Fruit fly (Drosophila melanogaster): ENCODE measurements around the gene CG9641.

Gene CG9641

dm6 chr2L:2969438-2969837 lies 7.2 kb downstream of the CG9641 start, which contains the start of gene Ts:
Gene Ts (minus strand): TSS chr2L:2969638.
- TF ChIP-seq h (GFP tag; optimal IDR thresholded peaks at IDR 0.05) (no peak), OdsH (GFP tag; optimal IDR thresholded peaks at IDR 0.05) (no peak), dsf (GFP tag; optimal IDR thresholded peaks at IDR 0.05; ENCODE audit: borderline replicate concordance) (no peak)

DNA sequence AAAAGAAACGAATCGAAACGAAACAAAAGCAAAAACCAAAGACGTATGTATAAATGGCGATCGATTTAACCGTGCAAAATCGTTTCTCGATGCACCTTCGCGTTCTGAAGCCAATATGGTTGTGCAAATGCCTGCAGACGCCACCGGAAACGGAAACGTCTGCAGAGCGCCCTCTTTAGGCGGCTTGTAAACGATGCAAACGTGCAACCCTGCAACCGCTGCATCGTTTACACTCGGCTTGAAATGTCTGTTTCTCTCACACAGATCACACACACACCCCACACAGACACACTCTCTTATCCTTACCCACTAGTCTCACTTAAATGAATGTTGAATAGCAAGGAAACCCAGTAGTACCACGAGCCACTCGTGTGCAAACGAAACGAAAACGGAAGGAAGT lies 9.7 kb downstream of the CG9641 start:
- no peak for TF ChIP-seq woc (GFP tag; optimal IDR thresholded peaks at IDR 0.05)
- no peak for TF ChIP-seq Hr83 (GFP tag; optimal IDR thresholded peaks at IDR 0.05; ENCODE audit: poor library complexity, severe bottlenecking)
- no peak for TF ChIP-seq Dif (GFP tag; optimal IDR thresholded peaks at IDR 0.05; ENCODE audit: partially characterized antibody)
- TF ChIP-seq dl (GFP tag; optimal IDR thresholded peaks at IDR 0.05; ENCODE audit: insufficient read depth in 1 of 2, partially characterized antibody in 2 of 2), result no peak
- no peak for TF ChIP-seq Hnf4 (GFP tag; optimal IDR thresholded peaks at IDR 0.05)
- TF ChIP-seq jim (GFP tag; optimal IDR thresholded peaks at IDR 0.05), result no peak
- TF ChIP-seq Rel (GFP tag; optimal IDR thresholded peaks at IDR 0.05), result no peak
- no peak for TF ChIP-seq Rel (tag; optimal IDR thresholded peaks at IDR 0.05)
- no peak for TF ChIP-seq Mio (GFP tag; optimal IDR thresholded peaks at IDR 0.05)
- TF ChIP-seq Vsx2 (GFP tag; optimal IDR thresholded peaks at IDR 0.05; ENCODE audit: partially characterized antibody), result no peak
- no peak for TF ChIP-seq CG9705 (GFP tag; optimal IDR thresholded peaks at IDR 0.05)

DNA sequence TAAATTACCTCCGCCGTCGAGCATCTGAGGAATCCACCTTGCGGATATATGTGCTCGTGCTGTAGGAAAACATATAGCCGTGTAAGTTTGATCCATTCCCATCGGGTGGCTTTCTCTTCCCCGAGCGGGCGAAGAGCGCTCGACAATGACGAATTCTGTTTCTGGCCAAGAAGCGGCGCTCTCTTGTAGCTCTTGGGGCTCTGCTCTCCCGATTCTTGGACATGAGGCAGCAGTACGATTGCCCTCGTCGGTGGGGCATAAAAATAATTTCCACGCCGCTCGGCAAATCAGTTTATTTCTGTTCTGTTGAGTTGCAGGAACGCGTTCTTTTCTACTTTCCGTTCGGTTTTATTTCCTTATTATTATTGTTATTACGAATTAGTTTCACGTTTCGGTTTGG lies 17.8 kb downstream of the CG9641 start:
- TF ChIP-seq dl (GFP tag; optimal IDR thresholded peaks at IDR 0.05; ENCODE audit: insufficient read depth in 1 of 2, partially characterized antibody in 2 of 2) (peak; percentile 4 to 11), tai (GFP tag; optimal IDR thresholded peaks at IDR 0.05) (no peak), Dfd (GFP tag; optimal IDR thresholded peaks at IDR 0.05) (no peak)

DNA sequence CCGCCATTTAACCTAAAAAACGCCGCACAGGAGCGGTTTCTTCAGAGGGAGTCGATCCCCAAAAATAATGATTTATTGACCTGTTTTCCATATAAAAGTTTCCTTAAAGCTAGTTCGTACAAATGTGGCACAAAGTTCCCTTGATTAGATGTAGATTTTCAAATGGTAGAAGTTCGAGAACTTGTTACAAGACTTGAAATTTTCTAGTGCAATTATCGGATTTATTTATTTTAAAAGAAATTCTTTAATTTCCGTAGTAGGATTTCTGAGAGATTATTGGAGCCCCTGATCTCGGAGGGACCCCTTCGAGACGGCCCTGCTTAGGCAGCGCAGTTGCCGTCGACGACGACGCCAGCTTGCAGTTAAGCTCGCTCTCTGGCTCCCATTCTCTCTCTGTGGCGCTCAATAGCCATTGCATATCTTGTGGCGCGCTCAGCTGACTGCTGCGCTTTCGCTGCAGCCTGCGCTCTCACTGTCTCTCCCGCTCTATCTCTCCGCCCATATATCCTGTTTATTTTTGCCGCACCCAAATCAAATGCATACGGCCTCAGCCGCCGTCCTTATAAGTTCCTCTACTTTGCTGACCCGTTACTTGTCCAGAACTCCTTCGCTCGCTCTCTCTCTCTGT lies 19.0 kb downstream of the CG9641 start:
- TF ChIP-seq HLH106 (tag; optimal IDR thresholded peaks at IDR 0.05) (peak; percentile 92), sv (GFP tag; optimal IDR thresholded peaks at IDR 0.05) (no peak), rgr (GFP tag; optimal IDR thresholded peaks at IDR 0.05) (peak; percentile 79), dmrt93B (GFP tag; optimal IDR thresholded peaks at IDR 0.05) (peak; percentile 90), CG9705 (GFP tag; optimal IDR thresholded peaks at IDR 0.05) (peak; percentile 79), sage (GFP tag; optimal IDR thresholded peaks at IDR 0.05) (peak; percentile 59), Vsx2 (GFP tag; optimal IDR thresholded peaks at IDR 0.05; ENCODE audit: partially characterized antibody) (no peak), lola (GFP tag; optimal IDR thresholded peaks at IDR 0.05) (no peak), Mio (GFP tag; optimal IDR thresholded peaks at IDR 0.05) (peak; percentile 1), dl (GFP tag; optimal IDR thresholded peaks at IDR 0.05; ENCODE audit: insufficient read depth in 1 of 2, partially characterized antibody in 2 of 2) (no peak), fru (GFP tag; optimal IDR thresholded peaks at IDR 0.05) (peak; percentile 91), Sp1 (GFP tag; optimal IDR thresholded peaks at IDR 0.05) (peak; percentile 89), Dif (GFP tag; optimal IDR thresholded peaks at IDR 0.05; ENCODE audit: partially characterized antibody) (peak; percentile 61), Hr78 (GFP tag; optimal IDR thresholded peaks at IDR 0.05) (no peak), br (GFP tag; optimal IDR thresholded peaks at IDR 0.05) (peak; percentile 86), ey (GFP tag; optimal IDR thresholded peaks at IDR 0.05) (peak; percentile 88), Myc (optimal IDR thresholded peaks at IDR 0.05) (no peak), OdsH (GFP tag; optimal IDR thresholded peaks at IDR 0.05) (peak; percentile 82), woc (GFP tag; optimal IDR thresholded peaks at IDR 0.05) (peak; percentile 80), psq (GFP tag; optimal IDR thresholded peaks at IDR 0.05) (peak; percentile 74), pan (optimal IDR thresholded peaks at IDR 0.05) (no peak), Jra (GFP tag; optimal IDR thresholded peaks at IDR 0.05) (peak; percentile 36), foxo (GFP tag; optimal IDR thresholded peaks at IDR 0.05) (peak in 1 of 2 experiments; percentile 89), Rel (GFP tag; optimal IDR thresholded peaks at IDR 0.05) (no peak), Rel (tag; optimal IDR thresholded peaks at IDR 0.05) (no peak), Abd-B (GFP tag; optimal IDR thresholded peaks at IDR 0.05) (no peak), h (GFP tag; optimal IDR thresholded peaks at IDR 0.05) (peak; percentile 89), CG32264 (GFP tag; optimal IDR thresholded peaks at IDR 0.05) (peak; percentile 60), Hnf4 (GFP tag; optimal IDR thresholded peaks at IDR 0.05) (peak; percentile 76)
